Worm (Caenorhabditis elegans): ENCODE measurements around the gene chil-16.

- TF ChIP-seq pes-1 (GFP tag; IDR thresholded peaks at IDR 0.05) (no peak), sea-1 (GFP tag; conservative IDR thresholded peaks at IDR 0.05) (no peak), ama-1 (optimal IDR thresholded peaks at IDR 0.05) (no peak), hmg-4 (GFP tag; optimal IDR thresholded peaks at IDR 0.05) (no peak), aly-1 (tag; optimal IDR thresholded peaks at IDR 0.05) (no peak), tra-4 (tag; optimal IDR thresholded peaks at IDR 0.05) (no peak), scrt-1 (GFP tag; IDR thresholded peaks at IDR 0.05) (no peak), B0310.2 (tag; optimal IDR thresholded peaks at IDR 0.05) (no peak)
Observed at ce11 chrII:9443522-9443921, 1.8 kb upstream of the chil-16 start, which contains the start of gene chil-15.

Measured in whole organism, early embryonic.